Fruit fly (Drosophila melanogaster) whole organism, embryonic: ENCODE measurements around the gene CG15480.

ENCODE experiments used
- Asciz ChIP-seq: fragments of 200-800 bp; sonication (Bioruptor generic); optimal IDR thresholded peaks from 2 replicates; lab custom pipeline; 2017; ENCODE audit warnings: missing biosample characterization, mild to moderate bottlenecking, missing genetic modification characterization, missing genetic modification reagents
- Atf6 ChIP-seq: fragments of 200-800 bp; sonication (Bioruptor generic); IDR thresholded peaks from 2 replicates; pipeline ENCODE4 v1.3.6; 2022; ENCODE audit warnings: missing biosample characterization, missing genetic modification characterization
- CG10543 ChIP-seq: fragments of 200-800 bp; sonication (Bioruptor generic); optimal IDR thresholded peaks from 3 replicates; lab custom pipeline; 2017; ENCODE audit warnings: missing biosample characterization, mild to moderate bottlenecking, missing genetic modification characterization, moderate library complexity
- CG11398 ChIP-seq: fragments of 200-800 bp; sonication (Bioruptor generic); optimal IDR thresholded peaks from 2 replicates; lab custom pipeline; 2016; ENCODE audit warnings: missing biosample characterization, missing genetic modification characterization
- CG11504 ChIP-seq: fragments of 200-800 bp; sonication (Bioruptor generic); optimal IDR thresholded peaks from 3 replicates; lab custom pipeline; 2019; ENCODE audit warnings: missing biosample characterization, mild to moderate bottlenecking, missing genetic modification characterization, moderate library complexity
- CG1233 ChIP-seq: fragments of 200-800 bp; sonication (Bioruptor generic); optimal IDR thresholded peaks from 4 replicates; lab custom pipeline; 2018; ENCODE audit warnings: missing biosample characterization, mild to moderate bottlenecking, missing genetic modification characterization
- CG13287 ChIP-seq: fragments of 200-800 bp; sonication (Bioruptor generic); IDR thresholded peaks from 2 replicates; pipeline ENCODE4 v1.3.6; 2022; ENCODE audit warnings: missing biosample characterization, missing genetic modification characterization; ENCODE audit not compliant: partially characterized antibody
- CG14710 ChIP-seq: fragments of 200-800 bp; sonication (Bioruptor generic); optimal IDR thresholded peaks from 3 replicates; lab custom pipeline; 2019; ENCODE audit warnings: missing biosample characterization, mild to moderate bottlenecking, missing genetic modification characterization, moderate library complexity
- CG1602 ChIP-seq: fragments of 200-800 bp; sonication (Bioruptor generic); optimal IDR thresholded peaks from 3 replicates; lab custom pipeline; 2016; ENCODE audit warnings: missing biosample characterization, missing genetic modification characterization
- CG17912 ChIP-seq: fragments of 200-800 bp; sonication (Bioruptor generic); optimal IDR thresholded peaks from 2 replicates; lab custom pipeline; 2018; ENCODE audit warnings: missing biosample characterization, mild to moderate bottlenecking, missing genetic modification characterization
- CG31224 ChIP-seq: fragments of 200-800 bp; sonication (Bioruptor generic); IDR thresholded peaks from 2 replicates; pipeline ENCODE4 v1.3.6; 2022; ENCODE audit warnings: missing biosample characterization, missing genetic modification characterization
- CG34224 ChIP-seq: fragments of 200-800 bp; sonication (Bioruptor generic); IDR thresholded peaks from 3 replicates; pipeline ENCODE4 v1.3.6; 2022; ENCODE audit warnings: missing biosample characterization, missing genetic modification characterization; ENCODE audit not compliant: partially characterized antibody
- CG3838 ChIP-seq: fragments of 200-800 bp; sonication (Bioruptor generic); optimal IDR thresholded peaks from 3 replicates; lab custom pipeline; 2016; ENCODE audit warnings: missing biosample characterization, missing genetic modification characterization
- CG7987 ChIP-seq: fragments of 200-800 bp; sonication (Bioruptor generic); optimal IDR thresholded peaks from 2 replicates; lab custom pipeline; 2018; ENCODE audit warnings: missing biosample characterization, mild to moderate bottlenecking, missing genetic modification characterization, moderate library complexity
- CG9797 ChIP-seq: fragments of 200-800 bp; sonication (Bioruptor generic); optimal IDR thresholded peaks from 3 replicates; lab custom pipeline; 2018; ENCODE audit warnings: missing biosample characterization, mild to moderate bottlenecking, missing genetic modification characterization
- D19A ChIP-seq: fragments of 200-800 bp; optimal IDR thresholded peaks from 3 replicates; lab custom pipeline; 2019; ENCODE audit warnings: missing biosample characterization, mild to moderate bottlenecking, missing genetic modification characterization, moderate library complexity
- H2.0 ChIP-seq: fragments of 200-800 bp; sonication (Bioruptor generic); IDR thresholded peaks from 2 replicates; pipeline ENCODE4 v1.3.6; 2022; ENCODE audit warnings: missing biosample characterization, missing genetic modification characterization
- HLH54F ChIP-seq: fragments of 200-800 bp; sonication (Bioruptor generic); optimal IDR thresholded peaks from 3 replicates; lab custom pipeline; 2016; ENCODE audit warnings: missing biosample characterization, missing genetic modification characterization
- HLHmδ ChIP-seq: fragments of 200-800 bp; sonication (Bioruptor generic); optimal IDR thresholded peaks from 2 replicates; lab custom pipeline; 2018; ENCODE audit warnings: missing biosample characterization, mild to moderate bottlenecking, missing genetic modification characterization, moderate library complexity
- Hand ChIP-seq: fragments of 200-800 bp; sonication (Bioruptor generic); optimal IDR thresholded peaks from 2 replicates; lab custom pipeline; 2017; ENCODE audit warnings: mild to moderate bottlenecking, missing biosample characterization, missing genetic modification reagents, missing genetic modification characterization
- HmgD ChIP-seq: fragments of 200-800 bp; sonication (Bioruptor generic); optimal IDR thresholded peaks from 3 replicates; lab custom pipeline; 2016; ENCODE audit warnings: missing biosample characterization, missing genetic modification characterization
- HmgZ ChIP-seq: fragments of 200-800 bp; sonication (Bioruptor generic); optimal IDR thresholded peaks from 2 replicates; lab custom pipeline; 2018; ENCODE audit warnings: missing biosample characterization, mild to moderate bottlenecking, missing genetic modification characterization
- Hmr ChIP-seq: fragments of 200-800 bp; sonication (Bioruptor generic); optimal IDR thresholded peaks from 3 replicates; lab custom pipeline; 2017; ENCODE audit warnings: mild to moderate bottlenecking, missing biosample characterization, missing genetic modification reagents, missing genetic modification characterization
- MBD-R2 ChIP-seq: fragments of 200-800 bp; sonication (Bioruptor generic); IDR thresholded peaks from 2 replicates; pipeline ENCODE4 v1.3.6; 2022; ENCODE audit warnings: missing biosample characterization, missing genetic modification characterization
- MTF-1 ChIP-seq: fragments of 200-800 bp; sonication (Bioruptor generic); optimal IDR thresholded peaks from 2 replicates; lab custom pipeline; 2018; ENCODE audit warnings: missing biosample characterization, mild to moderate bottlenecking, missing genetic modification characterization, borderline replicate concordance
- Med ChIP-seq: fragments of 200-800 bp; sonication (Bioruptor generic); peaks from one replicate; lab custom pipeline; 2016; ENCODE audit warnings: missing biosample characterization, missing genetic modification characterization, mild to moderate bottlenecking, inconsistent platforms, moderate library complexity
- Pdp1 ChIP-seq, 2 experiments: fragments of 200-800 bp; sonication (Bioruptor generic); optimal IDR thresholded peaks; 3 replicates each; lab custom pipeline; 2016; ENCODE audit warnings: missing biosample characterization in 2 of 2, missing genetic modification characterization in 2 of 2, mild to moderate bottlenecking in 1 of 2, moderate library complexity in 1 of 2
- Trl ChIP-seq, 3 experiments: fragments of >200 bp in 2 of 3; fragments of 200-800 bp in 1 of 3; sonication (Bioruptor generic) in 1 of 3; optimal IDR thresholded peaks; 2 replicates in 1 of 3; 3 replicates in 2 of 3; lab custom pipeline; 2016 to 2017; ENCODE audit warnings: missing biosample characterization in 1 of 3, missing genetic modification characterization in 1 of 3
- Xbp1 ChIP-seq: fragments of 200-800 bp; sonication (Bioruptor generic); optimal IDR thresholded peaks from 3 replicates; lab custom pipeline; 2016; ENCODE audit warnings: missing biosample characterization, mild to moderate bottlenecking, missing genetic modification characterization
- amos ChIP-seq: fragments of 200-800 bp; sonication (Bioruptor generic); IDR thresholded peaks from 2 replicates; pipeline ENCODE4 v1.3.6; 2022; ENCODE audit warnings: missing biosample characterization, missing genetic modification characterization; ENCODE audit not compliant: partially characterized antibody
- caup ChIP-seq: fragments of 200-800 bp; sonication (Bioruptor generic); optimal IDR thresholded peaks from 3 replicates; lab custom pipeline; 2017; ENCODE audit warnings: missing biosample characterization, mild to moderate bottlenecking, missing genetic modification characterization, moderate library complexity; ENCODE audit not compliant: severe bottlenecking
- chm ChIP-seq: fragments of 200-800 bp; sonication (Bioruptor generic); IDR thresholded peaks from 2 replicates; pipeline ENCODE4 v1.3.6; 2022; ENCODE audit warnings: missing biosample characterization, missing genetic modification characterization
- crc ChIP-seq: fragments of 200-800 bp; sonication (Bioruptor generic); optimal IDR thresholded peaks from 2 replicates; lab custom pipeline; 2016; ENCODE audit warnings: missing biosample characterization, missing genetic modification characterization
- dysf ChIP-seq: fragments of 200-800 bp; sonication (Bioruptor generic); IDR thresholded peaks from 3 replicates; pipeline ENCODE4 v1.3.6; 2022; ENCODE audit warnings: missing biosample characterization, missing genetic modification characterization
- gcm2 ChIP-seq: fragments of 200-800 bp; sonication (Bioruptor generic); optimal IDR thresholded peaks from 2 replicates; lab custom pipeline; 2016; ENCODE audit warnings: missing biosample characterization, missing genetic modification characterization
- gro ChIP-seq: fragments of 200-800 bp; sonication (Bioruptor generic); optimal IDR thresholded peaks from 2 replicates; lab custom pipeline; 2016; ENCODE audit warnings: missing biosample characterization, missing genetic modification characterization
- lab ChIP-seq: fragments of 200-800 bp; sonication (Bioruptor generic); optimal IDR thresholded peaks from 3 replicates; lab custom pipeline; 2017; ENCODE audit warnings: missing biosample characterization, missing genetic modification characterization, mild to moderate bottlenecking, moderate library complexity, missing genetic modification reagents
- onecut ChIP-seq: fragments of 200-800 bp; sonication (Bioruptor generic); IDR thresholded peaks from 2 replicates; pipeline ENCODE4 v1.3.6; 2022; ENCODE audit warnings: missing biosample characterization, missing genetic modification characterization
- otp ChIP-seq: fragments of 200-800 bp; sonication (Bioruptor generic); IDR thresholded peaks from 3 replicates; pipeline ENCODE4, ENCODE4 v1.3.6; 2022; ENCODE audit warnings: missing biosample characterization, missing genetic modification characterization
- rib ChIP-seq: fragments of 200-800 bp; sonication (Bioruptor generic); IDR thresholded peaks from 2 replicates; pipeline ENCODE4 v1.3.6; 2022; ENCODE audit warnings: missing biosample characterization, missing genetic modification characterization
- run ChIP-seq: fragments of 200-800 bp; sonication (Bioruptor generic); optimal IDR thresholded peaks from 3 replicates; lab custom pipeline; 2018; ENCODE audit warnings: missing biosample characterization, mild to moderate bottlenecking, missing genetic modification characterization
- salm ChIP-seq: fragments of 200-800 bp; sonication (Bioruptor generic); optimal IDR thresholded peaks from 2 replicates; lab custom pipeline; 2018; ENCODE audit warnings: missing biosample characterization, mild to moderate bottlenecking, missing genetic modification characterization
- so ChIP-seq: fragments of 200-800 bp; sonication (Bioruptor generic); IDR thresholded peaks from 3 replicates; pipeline ENCODE4 v1.3.6; 2022; ENCODE audit warnings: missing biosample characterization, missing genetic modification characterization
- stwl ChIP-seq: fragments of 200-800 bp; sonication (Bioruptor generic); optimal IDR thresholded peaks from 3 replicates; lab custom pipeline; 2018; ENCODE audit warnings: missing biosample characterization, mild to moderate bottlenecking, missing genetic modification characterization, moderate library complexity
- toy ChIP-seq: fragments of 200-800 bp; sonication (Bioruptor generic); IDR thresholded peaks from 2 replicates; pipeline ENCODE4 v1.3.6; 2022; ENCODE audit warnings: missing biosample characterization, missing genetic modification characterization
- trh ChIP-seq: fragments of 200-800 bp; sonication (Bioruptor generic); optimal IDR thresholded peaks from 2 replicates; lab custom pipeline; 2016; ENCODE audit warnings: missing biosample characterization, missing genetic modification characterization
- vfl ChIP-seq: fragments of 200-800 bp; sonication (Bioruptor generic); optimal IDR thresholded peaks from 2 replicates; lab custom pipeline; 2016; ENCODE audit warnings: missing biosample characterization, missing genetic modification characterization
- wdn ChIP-seq: fragments of 200-800 bp; sonication (Bioruptor generic); IDR thresholded peaks from 2 replicates; pipeline ENCODE4 v1.3.6; 2022; ENCODE audit warnings: missing biosample characterization, missing genetic modification characterization

CG15480 gene

DNA sequence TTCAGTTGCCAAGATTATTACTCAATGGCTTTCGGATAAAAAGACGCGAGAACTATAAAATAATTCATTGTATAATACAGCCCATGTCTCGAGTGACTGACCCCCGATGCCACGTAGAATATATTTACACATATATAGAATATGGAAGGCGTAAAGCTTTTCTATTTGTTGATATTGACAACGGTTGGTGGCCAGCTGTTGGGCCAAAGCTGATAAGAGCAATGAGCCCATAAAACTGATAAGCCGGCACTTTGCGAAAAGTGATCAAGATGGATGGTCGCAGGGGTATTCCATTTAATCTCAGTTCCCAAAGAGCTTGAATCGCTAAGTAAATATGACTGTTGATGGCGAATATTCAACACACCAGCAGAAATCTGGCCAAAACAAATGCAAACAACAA, 34.5 kb downstream of the CG15480 start (continued):
- TF ChIP-seq so (GFP tag; lab: Robert Waterston, UW) (0 out of 3 replicates have a peak, but pooled peaks have one; percentile 10), D19A (tag; lab: Kevin White, UChicago) (no peak), HmgD (GFP tag; lab: Kevin White, UChicago) (no peak), trh (GFP tag; lab: Kevin White, UChicago) (no peak), Hand (peak; percentile 10), CG14710 (tag; lab: Kevin White, UChicago) (no peak), CG17912 (GFP tag; lab: Kevin White, UChicago) (no peak), HLH54F (GFP tag; lab: Kevin White, UChicago) (no peak), HLHmδ (GFP tag; lab: Kevin White, UChicago) (no peak), gcm2 (GFP tag; lab: Kevin White, UChicago) (no peak), lab (GFP tag; lab: Kevin White, UChicago) (peak; percentile 90), HmgZ (tag; lab: Kevin White, UChicago) (peak; percentile 9), CG13287 (GFP tag; lab: Robert Waterston, UW) (no peak), CG7987 (GFP tag; lab: Kevin White, UChicago) (peak; percentile 12), CG1233 (GFP tag; lab: Kevin White, UChicago) (no peak), crc (no peak), run (tag; lab: Kevin White, UChicago) (no peak), otp (no peak), Hmr (GFP tag; lab: Kevin White, UChicago) (peak; percentile 32), Pdp1 (GFP tag; optimal IDR thresholded peaks at IDR 0.05; lab: Kevin White, UChicago) (peak in 1 of 2 experiments; percentile 86), wdn (GFP tag; lab: Robert Waterston, UW) (no peak), CG9797 (no peak), Asciz (GFP tag; lab: Kevin White, UChicago) (no peak), Atf6 (GFP tag; lab: Robert Waterston, UW) (peak; percentile 43; the same call in 1 of the 2 replicates), gro (GFP tag; lab: Kevin White, UChicago) (no peak), dysf (GFP tag; lab: Robert Waterston, UW) (no peak), CG1602 (GFP tag; lab: Kevin White, UChicago) (no peak), CG11504 (no peak), CG10543 (GFP tag; lab: Kevin White, UChicago) (peak; percentile 59), CG3838 (GFP tag; lab: Kevin White, UChicago) (no peak), rib (peak; percentile 76; the same call in 1 of the 2 replicates)

DNA sequence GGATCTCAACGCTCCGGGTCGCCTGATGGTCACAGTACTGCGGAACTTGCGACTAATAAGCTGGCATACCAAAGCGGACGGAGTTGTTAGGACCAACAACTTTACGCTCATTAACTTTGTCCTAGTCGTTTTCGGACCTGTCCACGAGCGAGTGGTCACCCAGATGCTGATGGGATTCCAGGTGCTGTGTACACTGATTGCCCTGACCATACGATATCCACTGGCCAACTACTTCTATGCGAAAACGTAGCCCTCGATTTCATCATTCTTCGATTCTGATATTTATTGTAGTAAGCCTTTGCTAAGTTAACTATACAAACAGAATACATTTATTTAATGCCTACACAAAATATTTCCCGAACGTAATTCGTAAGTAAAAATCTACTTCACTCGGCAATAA, 41.9 kb downstream of the CG15480 start, which contains the start of gene Rsph1:
Rsph1 (plus strand) TSS at position 301 of the 400 bp plus-strand sequence.
- TF ChIP-seq CG11504 (no peak), Med (peak; percentile 20)

DNA sequence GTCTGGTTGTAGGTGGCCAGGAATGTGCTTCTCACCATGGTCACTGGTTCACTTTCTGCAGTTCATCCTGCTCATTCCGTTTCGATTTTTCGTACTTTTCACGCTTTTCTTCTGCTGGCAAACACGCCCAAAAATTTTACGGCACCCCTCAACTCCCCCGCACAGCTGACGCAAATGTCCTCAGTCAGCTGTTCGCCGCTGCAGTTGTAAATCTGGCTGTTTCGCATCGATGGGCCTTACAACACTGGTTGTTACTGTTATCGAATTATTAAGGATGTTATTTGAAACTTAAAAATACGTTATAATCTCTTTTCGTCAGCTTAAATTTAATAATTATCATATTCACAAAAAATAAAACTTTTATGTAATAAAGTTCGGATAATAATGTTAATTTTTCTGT, 42.7 kb downstream of the CG15480 start, which contains the start of gene Mgat3:
Mgat3 (minus strand) TSS at position 182 of the 400 bp plus-strand sequence.
- TF ChIP-seq chm (GFP tag; lab: Robert Waterston, UW), result no peak
- TF ChIP-seq MTF-1 (GFP tag; lab: Kevin White, UChicago), result no peak
- TF ChIP-seq H2.0, result no peak
- no peak for TF ChIP-seq caup (GFP tag; lab: Kevin White, UChicago)
- peak; percentile 48; the same call in 2 of the 3 replicates for TF ChIP-seq CG34224 (GFP tag; lab: Robert Waterston, UW)
- TF ChIP-seq salm, result no peak
- TF ChIP-seq stwl (tag; lab: Kevin White, UChicago), result peak; percentile 82
- no peak for TF ChIP-seq Trl (optimal IDR thresholded peaks at IDR 0.05; lab: Kevin White, UChicago)
- no peak for TF ChIP-seq Trl (GFP tag; optimal IDR thresholded peaks at IDR 0.05; lab: Kevin White, UChicago)
- TF ChIP-seq vfl (GFP tag; lab: Kevin White, UChicago), result no peak
- TF ChIP-seq amos, result no peak
- TF ChIP-seq MBD-R2 (GFP tag; lab: Robert Waterston, UW), result peak; percentile 46; the same call in 1 of the 2 replicates
- TF ChIP-seq CG31224, result no peak
- TF ChIP-seq CG14710 (tag; lab: Kevin White, UChicago), result peak; percentile 29
- no peak for TF ChIP-seq onecut
- no peak for TF ChIP-seq Xbp1
- TF ChIP-seq Med, result peak; percentile 27
- TF ChIP-seq CG11398, result no peak
- TF ChIP-seq toy (GFP tag; lab: Robert Waterston, UW), result no peak
